Worm (Caenorhabditis elegans) whole organism, mixed stage, embryonic: Measurements from ENCODE around the gene dhs-8.

Experiments
- M03D4.4 ChIP-seq: sonication (generic microtip); optimal IDR thresholded peaks from 2 replicates; lab custom pipeline; 2017; ENCODE audit warnings: mild to moderate bottlenecking, missing genetic modification characterization, missing compliant biosample characterization
- blmp-1 ChIP-seq: fragments of 150-350 bp; optimal IDR thresholded peaks from 2 replicates; lab custom pipeline; 2014; ENCODE audit warnings: missing biosample characterization, missing genetic modification characterization
- flh-1 ChIP-seq: fragments of 200-800 bp; sonication (Bioruptor generic); optimal IDR thresholded peaks from 2 replicates; lab custom pipeline; 2018; ENCODE audit warnings: mild to moderate bottlenecking, missing genetic modification characterization, moderate library complexity, missing compliant biosample characterization
- ham-2 ChIP-seq: fragments of 200-800 bp; sonication (Bioruptor generic); optimal IDR thresholded peaks from 2 replicates; lab custom pipeline; 2018; ENCODE audit warnings: mild to moderate bottlenecking, missing genetic modification characterization, missing compliant biosample characterization
- lsy-2 ChIP-seq: fragments of 150-350 bp; optimal IDR thresholded peaks from 2 replicates; lab custom pipeline; 2014; ENCODE audit warnings: missing biosample characterization, missing genetic modification characterization
- nhr-12 ChIP-seq: fragments of 150-350 bp; optimal IDR thresholded peaks from 2 replicates; lab custom pipeline; 2014; ENCODE audit warnings: missing biosample characterization, missing genetic modification characterization
- nhr-237 ChIP-seq: fragments of 150-350 bp; optimal IDR thresholded peaks from 2 replicates; lab custom pipeline; 2014; ENCODE audit warnings: missing biosample characterization, missing genetic modification characterization
- nhr-76 ChIP-seq: sonication (generic microtip); optimal IDR thresholded peaks from 2 replicates; lab custom pipeline; 2017; ENCODE audit warnings: missing biosample characterization, missing genetic modification characterization
- sptf-1 ChIP-seq: sonication (generic microtip); optimal IDR thresholded peaks from 2 replicates; lab custom pipeline; 2017; ENCODE audit warnings: mild to moderate bottlenecking, missing genetic modification characterization, moderate library complexity, missing compliant biosample characterization
- unc-39 ChIP-seq: fragments of 150-350 bp; optimal IDR thresholded peaks from 2 replicates; lab custom pipeline; 2014; ENCODE audit warnings: missing biosample characterization, missing genetic modification characterization
- unc-62 ChIP-seq: fragments of 150-350 bp; optimal IDR thresholded peaks from 2 replicates; lab custom pipeline; 2014; ENCODE audit warnings: missing biosample characterization, missing genetic modification reagents, missing genetic modification characterization
- ztf-11 ChIP-seq: fragments of 150-350 bp; optimal IDR thresholded peaks from 2 replicates; lab custom pipeline; 2014; ENCODE audit warnings: missing biosample characterization, missing genetic modification characterization

DNA sequence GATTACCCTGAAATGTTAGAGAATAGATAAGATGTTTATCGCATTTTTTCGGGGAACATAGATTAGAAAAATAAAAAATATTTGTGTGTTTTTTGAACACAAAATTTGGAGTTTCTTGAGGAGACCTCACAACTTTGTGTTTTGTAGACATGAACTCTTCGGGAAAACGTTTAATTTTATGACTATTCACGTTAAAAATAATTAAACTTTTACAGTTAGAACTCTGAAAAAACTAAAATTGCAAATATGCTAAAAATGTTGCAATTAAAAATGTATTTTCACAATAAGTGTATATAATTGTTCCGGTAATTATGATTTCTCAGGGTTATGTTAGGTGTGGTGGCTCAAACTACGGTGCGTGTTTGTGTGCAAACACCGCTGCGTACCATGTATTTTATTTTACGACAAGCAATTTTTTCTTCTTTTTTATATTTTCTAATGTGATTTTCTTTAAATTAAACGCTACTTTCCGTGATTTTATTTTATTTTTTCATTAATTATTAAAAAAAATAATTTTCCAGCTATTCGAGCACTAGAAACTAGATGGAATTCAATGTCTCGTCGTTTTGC is 30.5 kb downstream of the dhs-8 start, which contains the start of the genes F57C2.5 and spat-1:
- TF ChIP-seq nhr-76 (no peak), nhr-12 (tag; lab: Kevin White, UChicago) (no peak), unc-62 (no peak), ham-2 (no peak), lsy-2 (tag; lab: Kevin White, UChicago) (peak; percentile 95), flh-1 (GFP tag; lab: Kevin White, UChicago) (no peak), nhr-237 (tag; lab: Kevin White, UChicago) (peak; percentile 61), ztf-11 (tag; lab: Kevin White, UChicago) (no peak), blmp-1 (tag; lab: Kevin White, UChicago) (no peak), unc-39 (no peak), M03D4.4 (peak; percentile 40), sptf-1 (tag; lab: Kevin White, UChicago) (peak; percentile 83)
